Worm (Caenorhabditis elegans) whole organism, early embryonic: ENCODE data around the gene lgc-11.

ENCODE experiments used
- B0310.2 ChIP-seq: sonication (generic microtip); optimal IDR thresholded peaks from 2 replicates; lab custom pipeline; 2016; ENCODE audit warnings: mild to moderate bottlenecking, missing genetic modification characterization, missing compliant biosample characterization
- F13C5.2 ChIP-seq: sonication (generic microtip); optimal IDR thresholded peaks from 2 replicates; lab custom pipeline; 2017; ENCODE audit warnings: mild to moderate bottlenecking, missing genetic modification characterization, inconsistent platforms, missing compliant biosample characterization
- aly-1 ChIP-seq: sonication (generic microtip); optimal IDR thresholded peaks from 2 replicates; lab custom pipeline; 2016; ENCODE audit warnings: missing genetic modification characterization, missing compliant biosample characterization
- ama-1 ChIP-seq: fragments of 150-350 bp; optimal IDR thresholded peaks from 2 replicates; lab custom pipeline; 2014
- ceh-13 ChIP-seq: fragments of 200-800 bp; sonication (Bioruptor generic); optimal IDR thresholded peaks from 2 replicates; lab custom pipeline; 2018; ENCODE audit warnings: mild to moderate bottlenecking, missing genetic modification characterization, missing compliant biosample characterization
- ceh-36 ChIP-seq: sonication (generic microtip); optimal IDR thresholded peaks from 2 replicates; lab custom pipeline; 2016; ENCODE audit warnings: missing genetic modification characterization, inconsistent platforms, missing compliant biosample characterization
- ets-7 ChIP-seq: sonication (generic microtip); optimal IDR thresholded peaks from 2 replicates; lab custom pipeline; 2016; ENCODE audit warnings: missing genotype, missing genetic modification characterization, missing compliant biosample characterization
- flt-1 ChIP-seq: fragments of 200-800 bp; sonication (Bioruptor generic); IDR thresholded peaks from 2 replicates; pipeline ENCODE4 v1.3.6; 2022; ENCODE audit warnings: missing genetic modification characterization, missing compliant biosample characterization
- hmbx-1 ChIP-seq: sonication (generic microtip); optimal IDR thresholded peaks from 2 replicates; lab custom pipeline; 2016; ENCODE audit warnings: mild to moderate bottlenecking, missing genetic modification characterization, missing compliant biosample characterization
- hmg-4 ChIP-seq: fragments of 200-800 bp; sonication (Bioruptor generic); optimal IDR thresholded peaks from 2 replicates; lab custom pipeline; 2018; ENCODE audit warnings: mild to moderate bottlenecking, missing genetic modification characterization, missing compliant biosample characterization
- hnd-1 ChIP-seq: sonication (generic microtip); optimal IDR thresholded peaks from 2 replicates; lab custom pipeline; 2016; ENCODE audit warnings: missing genetic modification characterization, missing compliant biosample characterization
- pes-1 ChIP-seq: fragments of 200-800 bp; sonication (Bioruptor generic); IDR thresholded peaks from 2 replicates; pipeline ENCODE4 v1.3.6; 2022; ENCODE audit warnings: missing genetic modification reagents, missing genetic modification characterization, missing compliant biosample characterization
- scrt-1 ChIP-seq: fragments of 200-800 bp; sonication (Bioruptor generic); IDR thresholded peaks from 2 replicates; pipeline ENCODE4 v1.3.6; 2022; ENCODE audit warnings: missing genetic modification characterization, missing compliant biosample characterization
- sea-1 ChIP-seq: fragments of 200-800 bp; sonication (Bioruptor generic); conservative IDR thresholded peaks from 2 replicates; pipeline ENCODE4 v1.3.6; 2022; ENCODE audit warnings: missing genetic modification characterization, missing compliant biosample characterization
- tbx-11 ChIP-seq: fragments of 200-800 bp; sonication (Bioruptor generic); IDR thresholded peaks from 2 replicates; pipeline ENCODE4 v1.3.6; 2022; ENCODE audit warnings: missing genetic modification characterization, missing compliant biosample characterization
- tbx-37 ChIP-seq: fragments of 200-800 bp; sonication (Bioruptor generic); conservative IDR thresholded peaks from 2 replicates; pipeline ENCODE4 v1.3.6; 2022; ENCODE audit warnings: missing genetic modification reagents, missing genetic modification characterization, missing compliant biosample characterization
- tra-4 ChIP-seq: sonication (generic microtip); optimal IDR thresholded peaks from 2 replicates; lab custom pipeline; 2017; ENCODE audit warnings: missing genetic modification characterization, missing compliant biosample characterization

lgc-11 gene

ce11 chrX:7541078-7541477 lies 34.6 kb upstream of the lgc-11 start:
- no peak for TF ChIP-seq scrt-1 (GFP tag; lab: Robert Waterston, UW)
- no peak for TF ChIP-seq ets-7 (tag; lab: Kevin White, UChicago)
- no peak for TF ChIP-seq pes-1 (GFP tag; lab: Robert Waterston, UW)
- no peak for TF ChIP-seq F13C5.2 (tag; lab: Kevin White, UChicago)
- TF ChIP-seq tbx-11 (GFP tag; lab: Robert Waterston, UW): no peak
- no peak for TF ChIP-seq hnd-1 (tag; lab: Kevin White, UChicago)
- TF ChIP-seq hmbx-1 (tag; lab: Kevin White, UChicago): no peak
- no peak for TF ChIP-seq tra-4 (tag; lab: Kevin White, UChicago)
- TF ChIP-seq aly-1 (tag; lab: Kevin White, UChicago): no peak
- TF ChIP-seq flt-1: no peak
- no peak for TF ChIP-seq sea-1 (GFP tag; lab: Robert Waterston, UW)
- TF ChIP-seq ceh-13 (GFP tag; lab: Kevin White, UChicago): no peak
- no peak for TF ChIP-seq tbx-37 (GFP tag; lab: Robert Waterston, UW)
- TF ChIP-seq ama-1 (lab: Kevin White, UChicago): no peak
- no peak for TF ChIP-seq hmg-4 (GFP tag; lab: Kevin White, UChicago)
- TF ChIP-seq B0310.2 (tag; lab: Kevin White, UChicago): no peak

DNA sequence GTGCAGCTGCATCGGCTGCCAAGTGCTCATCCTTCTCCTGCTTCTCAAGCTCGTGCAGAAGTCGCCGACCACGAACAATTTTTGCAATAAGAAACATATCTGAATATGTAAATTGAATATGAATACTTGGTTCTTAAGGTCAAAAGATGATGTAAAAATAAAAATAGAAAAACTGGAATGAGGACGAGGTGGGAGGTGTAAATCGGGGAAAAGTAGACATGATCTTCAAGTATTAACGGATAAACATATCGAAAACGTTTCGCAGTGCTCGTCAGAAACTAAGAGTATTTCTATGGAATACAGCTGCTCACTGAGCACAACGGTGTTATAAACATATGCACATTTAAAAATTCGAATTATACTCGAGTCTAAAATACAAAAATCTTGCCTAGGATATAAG lies 33.6 kb upstream of the lgc-11 start, which contains the start of gene glb-16:
Gene glb-16 (minus strand): TSS at position 101 of the 400 bp plus-strand sequence.
- TF ChIP-seq tbx-11 (GFP tag; lab: Robert Waterston, UW): no peak
- no peak for TF ChIP-seq ets-7 (tag; lab: Kevin White, UChicago)
- no peak for TF ChIP-seq tbx-37 (GFP tag; lab: Robert Waterston, UW)
- TF ChIP-seq flt-1: no peak
- no peak for TF ChIP-seq pes-1 (GFP tag; lab: Robert Waterston, UW)
- no peak for TF ChIP-seq scrt-1 (GFP tag; lab: Robert Waterston, UW)
- TF ChIP-seq hmg-4 (GFP tag; lab: Kevin White, UChicago): no peak
- TF ChIP-seq ceh-36: no peak
- TF ChIP-seq tra-4 (tag; lab: Kevin White, UChicago): no peak
- TF ChIP-seq ama-1 (lab: Kevin White, UChicago): no peak
- TF ChIP-seq hmbx-1 (tag; lab: Kevin White, UChicago): no peak
- TF ChIP-seq B0310.2 (tag; lab: Kevin White, UChicago): no peak
- TF ChIP-seq hnd-1 (tag; lab: Kevin White, UChicago): no peak
- no peak for TF ChIP-seq F13C5.2 (tag; lab: Kevin White, UChicago)
- no peak for TF ChIP-seq sea-1 (GFP tag; lab: Robert Waterston, UW)
- no peak for TF ChIP-seq ceh-13 (GFP tag; lab: Kevin White, UChicago)
- no peak for TF ChIP-seq aly-1 (tag; lab: Kevin White, UChicago)

- TF ChIP-seq ceh-13 (GFP tag; lab: Kevin White, UChicago): no peak
- TF ChIP-seq hnd-1 (tag; lab: Kevin White, UChicago): no peak
- no peak for TF ChIP-seq ceh-36
- no peak for TF ChIP-seq scrt-1 (GFP tag; lab: Robert Waterston, UW)
- TF ChIP-seq tra-4 (tag; lab: Kevin White, UChicago): no peak
- no peak for TF ChIP-seq F13C5.2 (tag; lab: Kevin White, UChicago)
- no peak for TF ChIP-seq ama-1 (lab: Kevin White, UChicago)
- no peak for TF ChIP-seq sea-1 (GFP tag; lab: Robert Waterston, UW)
- no peak for TF ChIP-seq ets-7 (tag; lab: Kevin White, UChicago)
- TF ChIP-seq B0310.2 (tag; lab: Kevin White, UChicago): no peak
- TF ChIP-seq tbx-11 (GFP tag; lab: Robert Waterston, UW): no peak
Measured at ce11 chrX:7537742-7538268, 31.4 kb upstream of the lgc-11 start, which contains the start of gene dpy-7. TSS of gene dpy-7 (minus strand) at chrX:7537792.

DNA sequence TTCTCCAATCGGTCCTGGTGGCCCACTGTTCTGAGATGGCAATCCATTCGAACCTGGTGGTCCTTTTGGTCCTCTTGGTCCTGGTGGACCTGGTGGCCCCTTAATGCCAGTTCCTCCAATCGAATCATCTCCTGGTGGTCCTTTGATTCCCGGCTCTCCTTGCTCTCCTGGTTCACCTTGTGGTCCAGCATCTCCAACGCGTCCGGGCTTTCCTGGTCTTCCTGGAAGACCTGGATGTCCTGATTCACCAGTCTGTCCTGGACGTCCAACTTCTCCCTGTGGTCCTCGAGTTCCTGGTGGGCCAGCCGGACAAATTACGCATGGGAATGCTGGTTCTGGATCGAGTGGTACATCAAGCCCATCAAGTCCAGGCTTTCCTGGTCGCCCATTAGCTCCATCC lies 30.4 kb upstream of the lgc-11 start:
- TF ChIP-seq tbx-11 (GFP tag; lab: Robert Waterston, UW) (no peak), ceh-13 (GFP tag; lab: Kevin White, UChicago) (no peak), aly-1 (tag; lab: Kevin White, UChicago) (no peak), hmbx-1 (tag; lab: Kevin White, UChicago) (no peak), tra-4 (tag; lab: Kevin White, UChicago) (no peak), ceh-36 (no peak), ama-1 (lab: Kevin White, UChicago) (no peak)

- TF ChIP-seq ceh-36: no peak
- no peak for TF ChIP-seq tbx-37 (GFP tag; lab: Robert Waterston, UW)
- no peak for TF ChIP-seq F13C5.2 (tag; lab: Kevin White, UChicago)
- no peak for TF ChIP-seq sea-1 (GFP tag; lab: Robert Waterston, UW)
- TF ChIP-seq ets-7 (tag; lab: Kevin White, UChicago): no peak
- no peak for TF ChIP-seq pes-1 (GFP tag; lab: Robert Waterston, UW)
- no peak for TF ChIP-seq tra-4 (tag; lab: Kevin White, UChicago)
- TF ChIP-seq ama-1 (lab: Kevin White, UChicago): no peak
- TF ChIP-seq hmbx-1 (tag; lab: Kevin White, UChicago): no peak
- no peak for TF ChIP-seq hnd-1 (tag; lab: Kevin White, UChicago)
- no peak for TF ChIP-seq B0310.2 (tag; lab: Kevin White, UChicago)
- no peak for TF ChIP-seq flt-1
- no peak for TF ChIP-seq hmg-4 (GFP tag; lab: Kevin White, UChicago)
Measured at ce11 chrX:7534454-7534853, 28.0 kb upstream of the lgc-11 start.

DNA sequence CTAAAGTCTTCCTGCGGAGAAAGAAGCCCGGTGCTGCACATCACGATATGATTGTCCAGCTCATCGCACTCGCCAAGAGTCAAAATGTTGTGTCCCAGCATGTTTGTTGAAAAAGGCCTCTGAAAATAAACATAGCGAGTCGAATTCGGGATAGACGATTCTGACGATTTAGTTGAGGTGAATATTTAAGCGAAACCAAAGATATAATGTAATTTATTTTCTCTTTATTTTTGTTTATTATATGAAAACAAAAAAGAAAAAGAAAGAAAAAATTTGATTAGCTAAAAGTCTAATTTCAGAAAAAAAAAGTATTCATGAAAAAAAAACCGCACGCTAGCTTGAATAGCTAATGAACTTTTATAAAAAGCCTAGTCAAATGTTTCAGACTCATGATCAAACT lies 26.2 kb upstream of the lgc-11 start, which contains the start of gene ceh-14:
Gene ceh-14 (minus strand): TSS at position 101 of the 400 bp plus-strand sequence.
- no peak for TF ChIP-seq tra-4 (tag; lab: Kevin White, UChicago)
- TF ChIP-seq hmg-4 (GFP tag; lab: Kevin White, UChicago): no peak
- TF ChIP-seq aly-1 (tag; lab: Kevin White, UChicago): no peak

DNA sequence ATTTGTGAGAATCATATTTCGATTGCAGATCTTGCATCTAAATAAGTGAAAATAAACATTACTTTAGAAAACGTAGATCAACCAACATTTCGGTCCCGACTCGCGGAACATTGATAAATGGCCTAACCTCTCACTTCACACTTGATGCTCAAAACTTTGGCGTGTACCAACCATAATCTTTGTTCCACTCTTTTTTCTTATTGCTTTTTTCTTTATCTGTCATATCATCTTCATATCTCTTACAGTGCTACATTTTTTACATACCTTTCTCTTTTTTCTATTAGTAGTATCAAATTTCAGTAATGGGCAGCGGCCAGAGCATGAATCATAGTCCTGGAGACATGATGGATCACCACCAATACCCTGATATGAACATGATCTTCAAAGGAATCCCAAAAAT lies 18.8 kb upstream of the lgc-11 start, which contains the start of gene F46C8.3:
Gene F46C8.3 (plus strand): TSS at position 301 of the 400 bp plus-strand sequence.
- no peak for TF ChIP-seq flt-1
- TF ChIP-seq F13C5.2 (tag; lab: Kevin White, UChicago): no peak
- TF ChIP-seq ama-1 (lab: Kevin White, UChicago): no peak
- TF ChIP-seq B0310.2 (tag; lab: Kevin White, UChicago): no peak
- no peak for TF ChIP-seq sea-1 (GFP tag; lab: Robert Waterston, UW)
- no peak for TF ChIP-seq ceh-36
- no peak for TF ChIP-seq aly-1 (tag; lab: Kevin White, UChicago)
- TF ChIP-seq tra-4 (tag; lab: Kevin White, UChicago): no peak
- TF ChIP-seq tbx-37 (GFP tag; lab: Robert Waterston, UW): no peak
- no peak for TF ChIP-seq pes-1 (GFP tag; lab: Robert Waterston, UW)
- TF ChIP-seq hmg-4 (GFP tag; lab: Kevin White, UChicago): no peak
- no peak for TF ChIP-seq ets-7 (tag; lab: Kevin White, UChicago)
